Worm (Caenorhabditis elegans): ENCODE data around the gene srh-82.

Gene srh-82

ce11 chrV:130186-130585 is 14.7 kb upstream of the srh-82 start:
- TF ChIP-seq hmg-11 (tag; optimal IDR thresholded peaks at IDR 0.05) = no peak

DNA sequence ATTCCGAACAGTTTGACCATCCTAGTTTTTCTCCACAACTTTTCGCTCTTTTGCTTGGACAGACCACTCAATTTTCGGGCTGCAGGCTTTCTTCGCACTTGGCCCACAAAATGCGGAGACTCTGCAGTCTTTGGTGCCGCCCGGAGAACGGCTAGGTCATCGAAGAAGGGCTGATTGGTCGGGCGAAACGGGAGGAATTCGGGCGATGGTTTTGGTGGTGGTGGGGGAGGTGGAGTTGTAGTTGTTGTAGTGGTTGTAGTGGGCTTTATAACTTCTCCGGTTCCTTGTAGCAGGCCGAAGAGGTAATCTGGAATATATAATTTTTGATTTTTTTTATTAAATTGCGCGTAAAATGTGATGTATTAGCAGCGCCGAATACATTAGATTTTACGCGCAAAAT is 7.2 kb upstream of the srh-82 start:
- TF ChIP-seq nhr-28 (tag; optimal IDR thresholded peaks at IDR 0.05) (no peak), nhr-25 (tag; optimal IDR thresholded peaks at IDR 0.05) (no peak), egl-5 (tag; optimal IDR thresholded peaks at IDR 0.05) (no peak), hmg-11 (tag; optimal IDR thresholded peaks at IDR 0.05) (no peak), skn-1 (tag; optimal IDR thresholded peaks at IDR 0.05) (no peak), elt-1 (tag; optimal IDR thresholded peaks at IDR 0.05) (no peak), tbx-2 (tag; optimal IDR thresholded peaks at IDR 0.05) (no peak), ceh-9 (tag; optimal IDR thresholded peaks at IDR 0.05) (no peak), lsy-12 (tag; optimal IDR thresholded peaks at IDR 0.05) (no peak), jun-1 (tag; optimal IDR thresholded peaks at IDR 0.05) (no peak), nhr-67 (tag; optimal IDR thresholded peaks at IDR 0.05) (no peak), ztf-11 (tag; optimal IDR thresholded peaks at IDR 0.05) (no peak), fos-1 (tag; optimal IDR thresholded peaks at IDR 0.05) (no peak), zag-1 (tag; optimal IDR thresholded peaks at IDR 0.05) (no peak), elt-3 (tag; optimal IDR thresholded peaks at IDR 0.05) (no peak), nfya-1 (tag; optimal IDR thresholded peaks at IDR 0.05; ENCODE audit: insufficient read depth) (no peak), ceh-28 (tag; optimal IDR thresholded peaks at IDR 0.05) (no peak), eor-1 (tag; optimal IDR thresholded peaks at IDR 0.05) (no peak)

DNA sequence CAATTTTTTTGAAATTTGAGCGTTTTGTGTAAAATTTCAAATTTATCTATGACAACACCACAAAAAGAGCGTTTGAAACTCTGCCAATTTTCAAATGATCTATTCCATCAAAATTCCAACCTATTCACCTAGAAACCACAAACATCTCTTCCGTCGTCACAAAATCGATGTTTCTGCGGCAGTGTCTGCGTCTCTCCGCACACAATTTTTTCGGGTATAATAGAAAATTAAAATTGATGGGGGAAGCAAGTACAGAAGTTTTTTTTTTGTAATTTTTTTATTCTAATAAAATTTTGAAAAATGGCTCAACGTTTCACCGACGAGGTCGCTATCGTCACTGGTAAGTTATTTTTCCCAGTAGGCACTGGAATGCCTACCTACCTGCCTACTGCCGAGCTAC is 6.3 kb upstream of the srh-82 start, which contains the start of gene W03F9.9:
Gene W03F9.9 (plus strand): TSS at position 301 of the 400 bp plus-strand sequence.
- TF ChIP-seq elt-1 (tag; optimal IDR thresholded peaks at IDR 0.05) (no peak), hmg-11 (tag; optimal IDR thresholded peaks at IDR 0.05) (no peak), R02D3.7 (tag; optimal IDR thresholded peaks at IDR 0.05) (no peak), lin-15B (tag; optimal IDR thresholded peaks at IDR 0.05) (no peak), ztf-11 (tag; optimal IDR thresholded peaks at IDR 0.05) (no peak), skn-1 (tag; optimal IDR thresholded peaks at IDR 0.05) (no peak), daf-12 (tag; optimal IDR thresholded peaks at IDR 0.05) (no peak), ama-1 (optimal IDR thresholded peaks at IDR 0.05) (no peak), elt-3 (tag; optimal IDR thresholded peaks at IDR 0.05) (no peak), nfya-1 (tag; optimal IDR thresholded peaks at IDR 0.05; ENCODE audit: insufficient read depth) (no peak), lsy-12 (tag; optimal IDR thresholded peaks at IDR 0.05) (no peak), nhr-77 (tag; optimal IDR thresholded peaks at IDR 0.05) (no peak), nhr-11 (tag; optimal IDR thresholded peaks at IDR 0.05) (no peak), fkh-10 (GFP tag; optimal IDR thresholded peaks at IDR 0.05) (no peak), lin-39 (tag; optimal IDR thresholded peaks at IDR 0.05) (no peak), mml-1 (tag; optimal IDR thresholded peaks at IDR 0.05) (no peak), nhr-25 (tag; optimal IDR thresholded peaks at IDR 0.05) (no peak), nhr-12 (tag; optimal IDR thresholded peaks at IDR 0.05) (no peak)

- no peak for TF ChIP-seq ztf-11 (tag; optimal IDR thresholded peaks at IDR 0.05)
- TF ChIP-seq nfya-1 (tag; optimal IDR thresholded peaks at IDR 0.05; ENCODE audit: insufficient read depth) = no peak
- no peak for TF ChIP-seq ceh-28 (tag; optimal IDR thresholded peaks at IDR 0.05)
- no peak for TF ChIP-seq mdl-1 (tag; optimal IDR thresholded peaks at IDR 0.05)
- TF ChIP-seq ceh-9 (tag; optimal IDR thresholded peaks at IDR 0.05) = no peak
- no peak for TF ChIP-seq lin-15B (tag; optimal IDR thresholded peaks at IDR 0.05)
- TF ChIP-seq egl-27 (tag; optimal IDR thresholded peaks at IDR 0.05) = no peak
- no peak for TF ChIP-seq lsy-12 (tag; optimal IDR thresholded peaks at IDR 0.05)
- no peak for TF ChIP-seq nhr-237 (tag; optimal IDR thresholded peaks at IDR 0.05)
- TF ChIP-seq elt-2 (tag; optimal IDR thresholded peaks at IDR 0.05) = no peak
- TF ChIP-seq unc-62 (GFP tag; optimal IDR thresholded peaks at IDR 0.05) = no peak
- no peak for TF ChIP-seq pha-4 (tag; optimal IDR thresholded peaks at IDR 0.05)
- TF ChIP-seq nhr-76 (tag; optimal IDR thresholded peaks at IDR 0.05) = no peak
- TF ChIP-seq nhr-28 (tag; optimal IDR thresholded peaks at IDR 0.05) = no peak
- TF ChIP-seq lin-39 (tag; optimal IDR thresholded peaks at IDR 0.05) = no peak
- TF ChIP-seq fkh-2 (tag; optimal IDR thresholded peaks at IDR 0.05) = no peak
- TF ChIP-seq nhr-67 (tag; optimal IDR thresholded peaks at IDR 0.05) = no peak
- TF ChIP-seq zag-1 (tag; optimal IDR thresholded peaks at IDR 0.05) = no peak
- TF ChIP-seq nhr-11 (tag; optimal IDR thresholded peaks at IDR 0.05) = no peak
- no peak for TF ChIP-seq daf-12 (tag; optimal IDR thresholded peaks at IDR 0.05)
These were observed 3.6 kb upstream of the srh-82 start, which contains the start of gene W03F9.11 for ce11 chrV:141257-141656. TSS of gene W03F9.11 (minus strand) at chrV:141357.

Data from whole organism, L3 larva.